Fruit fly (Drosophila melanogaster) whole organism, embryonic: Measurements from ENCODE around the gene Tnks.

Source experiments
- CG10366 ChIP-seq: fragments of 200-800 bp; sonication (Bioruptor generic); IDR thresholded peaks from 2 replicates; pipeline ENCODE4 v1.3.6; 2022; ENCODE audit warnings: missing biosample characterization, missing genetic modification characterization
- CG11695 ChIP-seq: fragments of 200-800 bp; sonication (Bioruptor generic); IDR thresholded peaks from 3 replicates; pipeline ENCODE4 v1.3.6; 2022; ENCODE audit warnings: missing biosample characterization, missing genetic modification characterization
- CG16815 ChIP-seq: fragments of 200-800 bp; sonication (Bioruptor generic); optimal IDR thresholded peaks from 3 replicates; lab custom pipeline; 2017; ENCODE audit warnings: missing biosample characterization, mild to moderate bottlenecking, missing genetic modification characterization
- CG16863 ChIP-seq: fragments of 200-800 bp; sonication (Bioruptor generic); optimal IDR thresholded peaks from 3 replicates; lab custom pipeline; 2016; ENCODE audit warnings: missing biosample characterization, missing genetic modification characterization
- CG17568 ChIP-seq: fragments of 200-800 bp; sonication (Bioruptor generic); optimal IDR thresholded peaks from 2 replicates; lab custom pipeline; 2018; ENCODE audit warnings: missing biosample characterization, mild to moderate bottlenecking, missing genetic modification characterization, moderate library complexity
- CG18262 ChIP-seq: fragments of 200-800 bp; optimal IDR thresholded peaks from 3 replicates; lab custom pipeline; 2019; ENCODE audit warnings: missing biosample characterization, mild to moderate bottlenecking, missing genetic modification characterization, moderate library complexity
- CG18599 ChIP-seq: fragments of 200-800 bp; sonication (Bioruptor generic); optimal IDR thresholded peaks from 3 replicates; lab custom pipeline; 2017; ENCODE audit warnings: missing biosample characterization, missing genetic modification characterization, mild to moderate bottlenecking, moderate library complexity, missing genetic modification reagents
- CG2712 ChIP-seq: fragments of 200-800 bp; optimal IDR thresholded peaks from 3 replicates; lab custom pipeline; 2019; ENCODE audit warnings: missing biosample characterization, mild to moderate bottlenecking, missing genetic modification characterization, moderate library complexity
- CG30403 ChIP-seq: fragments of 200-800 bp; sonication (Bioruptor generic); optimal IDR thresholded peaks from 3 replicates; lab custom pipeline; 2016; ENCODE audit warnings: missing biosample characterization, missing genetic modification characterization
- CG3163 ChIP-seq: fragments of 200-800 bp; sonication (Bioruptor generic); optimal IDR thresholded peaks from 3 replicates; lab custom pipeline; 2016; ENCODE audit warnings: missing biosample characterization, missing genetic modification characterization
- CG33557 ChIP-seq: fragments of 200-800 bp; sonication (Bioruptor generic); optimal IDR thresholded peaks from 2 replicates; lab custom pipeline; 2019; ENCODE audit warnings: missing biosample characterization, mild to moderate bottlenecking, missing genetic modification characterization, moderate library complexity
- CG4328 ChIP-seq: fragments of 200-800 bp; sonication (Bioruptor generic); optimal IDR thresholded peaks from 3 replicates; lab custom pipeline; 2017; ENCODE audit warnings: missing biosample characterization, missing genetic modification reagents, missing genetic modification characterization
- CG4820 ChIP-seq: fragments of 200-800 bp; sonication (Bioruptor generic); optimal IDR thresholded peaks from 3 replicates; lab custom pipeline; 2016; ENCODE audit warnings: missing biosample characterization, missing genetic modification characterization
- CG6254 ChIP-seq: fragments of 200-800 bp; sonication (Bioruptor generic); optimal IDR thresholded peaks from 3 replicates; lab custom pipeline; 2017; ENCODE audit warnings: mild to moderate bottlenecking, missing biosample characterization, missing genetic modification reagents, missing genetic modification characterization
- CG7839 ChIP-seq: fragments of 200-800 bp; sonication (Bioruptor generic); optimal IDR thresholded peaks from 3 replicates; lab custom pipeline; 2018; ENCODE audit warnings: missing biosample characterization, mild to moderate bottlenecking, missing genetic modification characterization, moderate library complexity
- CG8290 ChIP-seq, 3 experiments: fragments of 200-800 bp; sonication (Bioruptor generic); optimal IDR thresholded peaks; 2 replicates each; lab custom pipeline; 2016 to 2019; ENCODE audit warnings: missing biosample characterization in 3 of 3, missing genetic modification characterization in 3 of 3, mild to moderate bottlenecking in 2 of 3, moderate library complexity in 1 of 3
- CG8924 ChIP-seq: fragments of 200-800 bp; optimal IDR thresholded peaks from 3 replicates; lab custom pipeline; 2019; ENCODE audit warnings: missing biosample characterization, mild to moderate bottlenecking, missing genetic modification characterization, moderate library complexity
- CG9727 ChIP-seq: fragments of 200-800 bp; sonication (Bioruptor generic); optimal IDR thresholded peaks from 3 replicates; lab custom pipeline; 2017; ENCODE audit warnings: missing biosample characterization, mild to moderate bottlenecking, missing genetic modification characterization
- D19A ChIP-seq: fragments of 200-800 bp; optimal IDR thresholded peaks from 3 replicates; lab custom pipeline; 2019; ENCODE audit warnings: missing biosample characterization, mild to moderate bottlenecking, missing genetic modification characterization, moderate library complexity
- Dek ChIP-seq: fragments of 200-800 bp; sonication (Bioruptor generic); optimal IDR thresholded peaks from 3 replicates; lab custom pipeline; 2019; ENCODE audit warnings: missing biosample characterization, mild to moderate bottlenecking, missing genetic modification characterization, moderate library complexity
- Dip3 ChIP-seq: fragments of 200-800 bp; sonication (Bioruptor generic); optimal IDR thresholded peaks from 3 replicates; lab custom pipeline; 2016; ENCODE audit warnings: missing biosample characterization, missing genetic modification characterization
- HLH4C ChIP-seq: fragments of 200-800 bp; sonication (Bioruptor generic); IDR thresholded peaks from 3 replicates; pipeline ENCODE4 v1.3.6; 2022; ENCODE audit warnings: missing biosample characterization, missing genetic modification characterization; ENCODE audit not compliant: partially characterized antibody
- Hsf ChIP-seq: fragments of 200-800 bp; sonication (Bioruptor generic); optimal IDR thresholded peaks from 3 replicates; lab custom pipeline; 2016; ENCODE audit warnings: missing biosample characterization, missing genetic modification characterization
- Jarid2 ChIP-seq: fragments of 200-800 bp; sonication (Bioruptor generic); optimal IDR thresholded peaks from 3 replicates; lab custom pipeline; 2017; ENCODE audit warnings: mild to moderate bottlenecking, missing biosample characterization, missing genetic modification reagents, missing genetic modification characterization
- Kr ChIP-seq: fragments of 200-800 bp; sonication (Bioruptor generic); optimal IDR thresholded peaks from 2 replicates; lab custom pipeline; 2017; ENCODE audit warnings: missing biosample characterization, mild to moderate bottlenecking, missing genetic modification characterization
- Mes4 ChIP-seq: fragments of 200-800 bp; sonication (Bioruptor generic); optimal IDR thresholded peaks from 2 replicates; lab custom pipeline; 2016; ENCODE audit warnings: missing biosample characterization, missing genetic modification characterization
- NC2β ChIP-seq: fragments of 200-800 bp; sonication (Bioruptor generic); optimal IDR thresholded peaks from 2 replicates; lab custom pipeline; 2016; ENCODE audit warnings: missing biosample characterization, missing genetic modification characterization
- Nf-YB ChIP-seq: fragments of 200-800 bp; sonication (Bioruptor generic); optimal IDR thresholded peaks from 3 replicates; lab custom pipeline; 2019; ENCODE audit warnings: missing biosample characterization, mild to moderate bottlenecking, missing genetic modification characterization, moderate library complexity
- Nf-YC ChIP-seq: fragments of 200-800 bp; optimal IDR thresholded peaks from 3 replicates; lab custom pipeline; 2019; ENCODE audit warnings: missing biosample characterization, mild to moderate bottlenecking, missing genetic modification characterization, moderate library complexity
- Oli ChIP-seq: fragments of 200-800 bp; sonication (Bioruptor generic); optimal IDR thresholded peaks from 2 replicates; lab custom pipeline; 2018; ENCODE audit warnings: missing biosample characterization, mild to moderate bottlenecking, missing genetic modification characterization, moderate library complexity
- PHDP ChIP-seq: fragments of 200-800 bp; sonication (Bioruptor generic); optimal IDR thresholded peaks from 3 replicates; lab custom pipeline; 2018; ENCODE audit warnings: missing biosample characterization, mild to moderate bottlenecking, missing genetic modification characterization, moderate library complexity
- Sry-β ChIP-seq: fragments of 200-800 bp; sonication (Bioruptor generic); optimal IDR thresholded peaks from 2 replicates; lab custom pipeline; 2018; ENCODE audit warnings: missing biosample characterization, mild to moderate bottlenecking, missing genetic modification characterization, moderate library complexity
- Xbp1 ChIP-seq: fragments of 200-800 bp; sonication (Bioruptor generic); optimal IDR thresholded peaks from 3 replicates; lab custom pipeline; 2016; ENCODE audit warnings: missing biosample characterization, mild to moderate bottlenecking, missing genetic modification characterization
- Xrp1 ChIP-seq: fragments of 200-800 bp; sonication (Bioruptor generic); IDR thresholded peaks from 2 replicates; pipeline ENCODE4 v1.3.6; 2022; ENCODE audit warnings: missing biosample characterization, missing genetic modification characterization
- dan ChIP-seq: fragments of 200-800 bp; sonication (Bioruptor generic); IDR thresholded peaks from 2 replicates; pipeline ENCODE4 v1.3.6; 2022; ENCODE audit warnings: missing biosample characterization, missing genetic modification characterization
- dmrt11E ChIP-seq: fragments of 200-800 bp; sonication (Bioruptor generic); optimal IDR thresholded peaks from 3 replicates; lab custom pipeline; 2018; ENCODE audit warnings: missing biosample characterization, mild to moderate bottlenecking, missing genetic modification characterization, moderate library complexity
- dysf ChIP-seq: fragments of 200-800 bp; sonication (Bioruptor generic); IDR thresholded peaks from 3 replicates; pipeline ENCODE4 v1.3.6; 2022; ENCODE audit warnings: missing biosample characterization, missing genetic modification characterization
- fu2 ChIP-seq: fragments of 200-800 bp; sonication (Bioruptor generic); optimal IDR thresholded peaks from 2 replicates; lab custom pipeline; 2016; ENCODE audit warnings: missing biosample characterization, missing genetic modification characterization
- grau ChIP-seq: fragments of 200-800 bp; optimal IDR thresholded peaks from 3 replicates; lab custom pipeline; 2019; ENCODE audit warnings: missing biosample characterization, mild to moderate bottlenecking, missing genetic modification characterization, moderate library complexity
- gsb ChIP-seq: fragments of 200-800 bp; sonication (Bioruptor generic); IDR thresholded peaks from 2 replicates; pipeline ENCODE4 v1.3.6; 2022; ENCODE audit warnings: missing biosample characterization, missing genetic modification characterization
- h ChIP-seq: fragments of >200 bp; optimal IDR thresholded peaks from 2 replicates; lab custom pipeline; 2017
- lola ChIP-seq, 3 experiments: fragments of >200 bp in 2 of 3; fragments of 200-800 bp in 1 of 3; sonication (Bioruptor generic) in 1 of 3; optimal IDR thresholded peaks; 2 replicates each; lab custom pipeline; 2017 to 2019; ENCODE audit warnings: missing biosample characterization in 3 of 3, missing genetic modification characterization in 3 of 3, mild to moderate bottlenecking in 1 of 3, moderate library complexity in 1 of 3
- nom ChIP-seq: fragments of 200-800 bp; sonication (Bioruptor generic); optimal IDR thresholded peaks from 2 replicates; lab custom pipeline; 2017; ENCODE audit warnings: missing biosample characterization, missing genetic modification characterization, mild to moderate bottlenecking, moderate library complexity, missing genetic modification reagents
- phol ChIP-seq: fragments of 200-800 bp; sonication (Bioruptor generic); optimal IDR thresholded peaks from 3 replicates; lab custom pipeline; 2018; ENCODE audit warnings: missing biosample characterization, mild to moderate bottlenecking, missing genetic modification characterization, moderate library complexity
- pros ChIP-seq: fragments of 200-800 bp; sonication (Bioruptor generic); optimal IDR thresholded peaks from 3 replicates; lab custom pipeline; 2019; ENCODE audit warnings: missing biosample characterization, mild to moderate bottlenecking, missing genetic modification characterization, moderate library complexity
- pzg ChIP-seq: fragments of 200-800 bp; sonication (Bioruptor generic); optimal IDR thresholded peaks from 3 replicates; lab custom pipeline; 2018; ENCODE audit warnings: missing biosample characterization, mild to moderate bottlenecking, missing genetic modification characterization, moderate library complexity
- sens ChIP-seq: fragments of 200-800 bp; sonication (Bioruptor generic); peaks from one replicate; lab custom pipeline; 2016; ENCODE audit warnings: missing biosample characterization, missing genetic modification characterization
- wor ChIP-seq: fragments of 200-800 bp; sonication (Bioruptor generic); IDR thresholded peaks from 2 replicates; pipeline ENCODE4 v1.3.6; 2022; ENCODE audit warnings: missing biosample characterization, missing genetic modification characterization

The Tnks gene

dm6 chr3R:25637294-25638174 lies 23.6 kb downstream of the Tnks start, which contains the start of gene jigr1 (continued):
- TF ChIP-seq CG7839 (peak; percentile 52), CG8924 (tag; lab: Kevin White, UChicago) (peak; percentile 74), pzg (no peak), Nf-YB (GFP tag; lab: Kevin White, UChicago) (peak; percentile 27), CG8290 (GFP tag; optimal IDR thresholded peaks at IDR 0.05; lab: Kevin White, UChicago) (peak; percentile 6), CG8290 (tag; optimal IDR thresholded peaks at IDR 0.05; lab: Kevin White, UChicago) (peak in 1 of 2 experiments; percentile 44), Oli (peak; percentile 42), gsb (GFP tag; lab: Robert Waterston, UW) (no peak), dan (GFP tag; lab: Robert Waterston, UW) (peak; percentile 10; the same call in 1 of the 2 replicates), h (lab: Kevin White, UChicago) (no peak), CG3163 (GFP tag; lab: Kevin White, UChicago) (no peak), Kr (GFP tag; lab: Kevin White, UChicago) (peak; percentile 68), CG16863 (peak; percentile 29), CG30403 (GFP tag; lab: Kevin White, UChicago) (peak; percentile 24), Hsf (GFP tag; lab: Kevin White, UChicago) (peak; percentile 13), Xbp1 (GFP tag; lab: Kevin White, UChicago) (peak; percentile 21), CG16815 (GFP tag; lab: Kevin White, UChicago) (peak; percentile 75), nom (GFP tag; lab: Kevin White, UChicago) (peak; percentile 64), CG17568 (GFP tag; lab: Kevin White, UChicago) (peak; percentile 22), pros (GFP tag; lab: Kevin White, UChicago) (peak; percentile 97), CG33557 (peak; percentile 63), CG18599 (GFP tag; lab: Kevin White, UChicago) (no peak), HLH4C (GFP tag; lab: Robert Waterston, UW) (no peak), D19A (peak; percentile 96), NC2β (GFP tag; lab: Kevin White, UChicago) (no peak), CG18262 (tag; lab: Kevin White, UChicago) (peak; percentile 77), Mes4 (GFP tag; lab: Kevin White, UChicago) (no peak), dmrt11E (tag; lab: Kevin White, UChicago) (peak; percentile 86), CG4328 (GFP tag; lab: Kevin White, UChicago) (no peak), wor (GFP tag; lab: Robert Waterston, UW) (no peak), grau (tag; lab: Kevin White, UChicago) (peak; percentile 39), Dek (tag; lab: Kevin White, UChicago) (no peak), CG9727 (GFP tag; lab: Kevin White, UChicago) (peak; percentile 84), CG4820 (GFP tag; lab: Kevin White, UChicago) (peak; percentile 19), CG10366 (GFP tag; lab: Robert Waterston, UW) (no peak), Xrp1 (GFP tag; lab: Robert Waterston, UW) (peak; percentile 78), Dip3 (GFP tag; lab: Kevin White, UChicago) (no peak), PHDP (no peak), Jarid2 (peak; percentile 34), Sry-β (no peak), CG6254 (peak; percentile 40), fu2 (GFP tag; lab: Kevin White, UChicago) (no peak), lola (GFP tag; optimal IDR thresholded peaks at IDR 0.05; lab: Kevin White, UChicago) (peak in 1 of 3 experiments; percentile 77), dysf (GFP tag; lab: Robert Waterston, UW) (peak; percentile 8; the same call in 1 of the 3 replicates), sens (GFP tag; lab: Kevin White, UChicago) (peak; percentile 91), phol (peak; percentile 57), Nf-YC (tag; lab: Kevin White, UChicago) (no peak), CG11695 (GFP tag; lab: Robert Waterston, UW) (0 out of 3 replicates have a peak, but pooled peaks have one; percentile 34), CG2712 (tag; lab: Kevin White, UChicago) (peak; percentile 82)
